Fruit fly (Drosophila melanogaster): Measurements from ENCODE around the gene CG8500.

CG8500 gene

DNA sequence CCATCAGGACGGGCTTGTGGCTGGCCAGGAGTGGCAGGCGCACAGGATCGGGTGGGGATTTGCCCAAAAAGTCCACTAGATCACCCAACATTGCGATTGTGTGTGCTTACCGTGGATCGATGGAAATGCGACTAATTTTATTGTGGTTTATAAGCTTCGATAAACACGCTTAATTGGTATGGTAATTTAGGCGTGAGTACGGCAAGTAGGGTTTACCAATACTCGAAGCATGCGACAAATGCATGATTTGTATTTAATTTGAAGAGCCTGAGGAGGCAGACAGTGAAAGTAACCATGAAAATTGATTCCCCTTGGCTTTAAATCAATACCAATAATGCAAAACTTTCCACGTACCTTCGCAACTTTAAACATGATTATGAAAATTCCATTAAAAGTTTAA, 35.3 kb downstream of the CG8500 start, which contains the start of gene CG9458:
TSS of gene CG9458 (minus strand) at position 101 of the 400 bp plus-strand sequence.
- TF ChIP-seq h (GFP tag; optimal IDR thresholded peaks at IDR 0.05) (no peak), woc (GFP tag; optimal IDR thresholded peaks at IDR 0.05) (no peak), psq (GFP tag; optimal IDR thresholded peaks at IDR 0.05) (no peak), N (GFP tag; optimal IDR thresholded peaks at IDR 0.05) (no peak), usp (GFP tag; optimal IDR thresholded peaks at IDR 0.05) (no peak), tai (GFP tag; optimal IDR thresholded peaks at IDR 0.05) (no peak)

DNA sequence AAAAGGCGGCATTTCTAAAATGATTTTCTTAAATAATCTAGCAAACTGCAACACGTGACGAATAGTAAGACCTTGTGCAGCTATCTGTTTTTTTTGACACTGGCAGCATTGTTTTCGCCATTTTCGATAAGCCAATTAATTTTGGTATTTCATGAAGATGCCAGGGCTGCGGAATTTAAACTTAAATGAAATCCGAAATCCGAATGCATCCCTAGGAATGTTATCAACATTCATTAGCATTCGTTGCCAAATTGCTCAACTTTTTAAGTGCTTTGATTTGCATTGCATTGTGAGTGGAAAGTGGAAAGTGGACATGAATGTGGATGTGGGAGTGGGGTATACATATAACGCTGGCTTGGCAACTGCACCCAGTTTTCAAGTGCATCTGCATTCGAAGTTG, 36.6 kb downstream of the CG8500 start, which contains the start of gene CG42857:
TSS of gene CG42857 (minus strand) at position 101 of the 400 bp plus-strand sequence.
- TF ChIP-seq dmrt93B (GFP tag; optimal IDR thresholded peaks at IDR 0.05) (no peak), Hr78 (GFP tag; optimal IDR thresholded peaks at IDR 0.05) (no peak), Hr83 (GFP tag; optimal IDR thresholded peaks at IDR 0.05; ENCODE audit: poor library complexity, severe bottlenecking) (no peak), dsf (GFP tag; optimal IDR thresholded peaks at IDR 0.05; ENCODE audit: borderline replicate concordance) (no peak), Dif (GFP tag; optimal IDR thresholded peaks at IDR 0.05; ENCODE audit: partially characterized antibody) (no peak), Myc (optimal IDR thresholded peaks at IDR 0.05) (no peak), Abd-B (GFP tag; optimal IDR thresholded peaks at IDR 0.05) (no peak), fru (GFP tag; optimal IDR thresholded peaks at IDR 0.05) (no peak), rgr (GFP tag; optimal IDR thresholded peaks at IDR 0.05) (no peak), HLH106 (tag; optimal IDR thresholded peaks at IDR 0.05) (no peak), Hnf4 (GFP tag; optimal IDR thresholded peaks at IDR 0.05) (no peak), dl (GFP tag; optimal IDR thresholded peaks at IDR 0.05; ENCODE audit: insufficient read depth in 1 of 2, partially characterized antibody in 2 of 2) (no peak), pan (optimal IDR thresholded peaks at IDR 0.05) (no peak), Dfd (GFP tag; optimal IDR thresholded peaks at IDR 0.05) (no peak)

DNA sequence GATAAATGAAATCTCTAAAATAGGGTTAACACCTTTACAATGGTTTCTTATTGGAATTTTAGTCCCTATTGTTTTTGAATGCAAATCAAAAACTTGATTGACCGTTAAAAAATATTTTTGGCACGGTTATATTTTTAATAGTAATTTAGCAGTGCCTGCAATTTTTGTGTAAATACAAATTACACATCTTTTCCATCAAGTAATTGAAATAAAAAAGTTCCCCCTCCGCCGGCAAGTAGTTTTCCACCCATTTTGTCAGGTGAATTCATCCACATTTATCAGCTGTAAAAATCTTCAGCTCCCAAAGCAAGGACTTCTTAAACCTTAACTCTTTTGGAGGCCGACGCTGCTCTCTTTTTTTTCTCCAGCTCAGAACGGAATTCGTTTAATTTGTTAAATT, 39.3 kb downstream of the CG8500 start, which contains the start of gene CG34302:
TSS of gene CG34302 (minus strand) at position 101 of the 400 bp plus-strand sequence.
- TF ChIP-seq Rel (GFP tag; optimal IDR thresholded peaks at IDR 0.05) (no peak), Rel (tag; optimal IDR thresholded peaks at IDR 0.05) (no peak), pan (optimal IDR thresholded peaks at IDR 0.05) (no peak), CrebA (GFP tag; optimal IDR thresholded peaks at IDR 0.05; ENCODE audit: borderline replicate concordance) (no peak), CG32264 (GFP tag; optimal IDR thresholded peaks at IDR 0.05) (no peak), Hnf4 (GFP tag; optimal IDR thresholded peaks at IDR 0.05) (no peak), lola (GFP tag; optimal IDR thresholded peaks at IDR 0.05) (no peak), Abd-B (GFP tag; optimal IDR thresholded peaks at IDR 0.05) (no peak), Sp1 (GFP tag; optimal IDR thresholded peaks at IDR 0.05) (no peak), brk (GFP tag; optimal IDR thresholded peaks at IDR 0.05) (no peak), Myc (optimal IDR thresholded peaks at IDR 0.05) (no peak), fru (GFP tag; optimal IDR thresholded peaks at IDR 0.05) (no peak), woc (GFP tag; optimal IDR thresholded peaks at IDR 0.05) (no peak), ey (GFP tag; optimal IDR thresholded peaks at IDR 0.05) (no peak), usp (GFP tag; optimal IDR thresholded peaks at IDR 0.05) (no peak), tai (GFP tag; optimal IDR thresholded peaks at IDR 0.05) (no peak)
